Fruit fly (Drosophila melanogaster) whole organism, embryonic: ENCODE results near the gene Tep1.
A peak's percentile ranks its signal among the peaks of the same experiment; 100 is the strongest.

Experiments
- Abd-B ChIP-seq: fragments of 200-800 bp; sonication (Bioruptor generic); optimal IDR thresholded peaks from 2 replicates; lab custom pipeline; 2018; ENCODE audit warnings: missing biosample characterization, mild to moderate bottlenecking, missing genetic modification characterization, moderate library complexity
- Ada2b ChIP-seq: fragments of 200-800 bp; sonication (Bioruptor generic); IDR thresholded peaks from 2 replicates; pipeline ENCODE4 v1.3.6; 2022; ENCODE audit warnings: missing biosample characterization, missing genetic modification characterization
- Aef1 ChIP-seq: fragments of 200-800 bp; sonication (Bioruptor generic); IDR thresholded peaks from 3 replicates; pipeline ENCODE4 v1.3.6; 2022; ENCODE audit warnings: missing biosample characterization, missing genetic modification characterization
- Atf-2 ChIP-seq: fragments of 200-800 bp; sonication (Bioruptor generic); optimal IDR thresholded peaks from 2 replicates; lab custom pipeline; 2016; ENCODE audit warnings: missing biosample characterization, missing genetic modification characterization
- Atf3 ChIP-seq: fragments of 200-800 bp; sonication (Bioruptor generic); optimal IDR thresholded peaks from 3 replicates; lab custom pipeline; 2016; ENCODE audit warnings: missing biosample characterization, missing genetic modification characterization
- B-H1 ChIP-seq: fragments of 200-800 bp; sonication (Bioruptor generic); IDR thresholded peaks from 3 replicates; pipeline ENCODE4 v1.3.6; 2022; ENCODE audit warnings: missing biosample characterization, missing genetic modification characterization
- CG10543 ChIP-seq: fragments of 200-800 bp; sonication (Bioruptor generic); optimal IDR thresholded peaks from 3 replicates; lab custom pipeline; 2017; ENCODE audit warnings: missing biosample characterization, mild to moderate bottlenecking, missing genetic modification characterization, moderate library complexity
- CG13123 ChIP-seq: fragments of 200-800 bp; sonication (Bioruptor generic); optimal IDR thresholded peaks from 2 replicates; lab custom pipeline; 2016; ENCODE audit warnings: missing biosample characterization, missing genetic modification characterization
- CG17328 ChIP-seq: fragments of 200-800 bp; sonication (Bioruptor generic); IDR thresholded peaks from 2 replicates; pipeline ENCODE4 v1.3.6; 2022; ENCODE audit warnings: missing biosample characterization, missing genetic modification characterization
- CG17802 ChIP-seq: fragments of 200-800 bp; sonication (Bioruptor generic); optimal IDR thresholded peaks from 2 replicates; lab custom pipeline; 2018; ENCODE audit warnings: missing biosample characterization, mild to moderate bottlenecking, missing genetic modification characterization, moderate library complexity
- CG17829 ChIP-seq: fragments of 200-800 bp; optimal IDR thresholded peaks from 2 replicates; lab custom pipeline; 2019; ENCODE audit warnings: missing biosample characterization, mild to moderate bottlenecking, missing genetic modification characterization, moderate library complexity
- CG2116 ChIP-seq: fragments of 200-800 bp; sonication (Bioruptor generic); optimal IDR thresholded peaks from 3 replicates; lab custom pipeline; 2018; ENCODE audit warnings: missing biosample characterization, mild to moderate bottlenecking, missing genetic modification characterization
- CG2202 ChIP-seq: fragments of 200-800 bp; sonication (Bioruptor generic); optimal IDR thresholded peaks from 2 replicates; lab custom pipeline; 2018; ENCODE audit warnings: missing biosample characterization, mild to moderate bottlenecking, missing genetic modification characterization
- CG31224 ChIP-seq: fragments of 200-800 bp; sonication (Bioruptor generic); IDR thresholded peaks from 2 replicates; pipeline ENCODE4 v1.3.6; 2022; ENCODE audit warnings: missing biosample characterization, missing genetic modification characterization
- CG31388 ChIP-seq: fragments of 200-800 bp; sonication (Bioruptor generic); optimal IDR thresholded peaks from 2 replicates; lab custom pipeline; 2016; ENCODE audit warnings: missing biosample characterization, missing genetic modification characterization
- CG31441 ChIP-seq: fragments of 200-800 bp; sonication (Bioruptor generic); IDR thresholded peaks from 2 replicates; pipeline ENCODE4 v1.3.6; 2022; ENCODE audit warnings: missing biosample characterization, missing genetic modification characterization
- CG33557 ChIP-seq: fragments of 200-800 bp; sonication (Bioruptor generic); optimal IDR thresholded peaks from 2 replicates; lab custom pipeline; 2019; ENCODE audit warnings: missing biosample characterization, mild to moderate bottlenecking, missing genetic modification characterization, moderate library complexity
- CG3407 ChIP-seq: fragments of 200-800 bp; sonication (Bioruptor generic); optimal IDR thresholded peaks from 2 replicates; lab custom pipeline; 2018; ENCODE audit warnings: missing biosample characterization, mild to moderate bottlenecking, missing genetic modification characterization
- CG4282 ChIP-seq: fragments of 200-800 bp; sonication (Bioruptor generic); optimal IDR thresholded peaks from 2 replicates; lab custom pipeline; 2016; ENCODE audit warnings: missing biosample characterization, missing genetic modification characterization
- CG4820 ChIP-seq: fragments of 200-800 bp; sonication (Bioruptor generic); optimal IDR thresholded peaks from 3 replicates; lab custom pipeline; 2016; ENCODE audit warnings: missing biosample characterization, missing genetic modification characterization
- CG5953 ChIP-seq: fragments of 200-800 bp; sonication (Bioruptor generic); IDR thresholded peaks from 2 replicates; pipeline ENCODE4 v1.3.6; 2022; ENCODE audit warnings: missing biosample characterization, missing genetic modification characterization
- CG6683 ChIP-seq: fragments of 200-800 bp; sonication (Bioruptor generic); optimal IDR thresholded peaks from 2 replicates; lab custom pipeline; 2017; ENCODE audit warnings: missing biosample characterization, mild to moderate bottlenecking, missing genetic modification characterization, missing genetic modification reagents
- CG6854 ChIP-seq: fragments of 200-800 bp; sonication (Bioruptor generic); optimal IDR thresholded peaks from 3 replicates; lab custom pipeline; 2017; ENCODE audit warnings: missing biosample characterization, mild to moderate bottlenecking, missing genetic modification characterization
- CG7987 ChIP-seq: fragments of 200-800 bp; sonication (Bioruptor generic); optimal IDR thresholded peaks from 2 replicates; lab custom pipeline; 2018; ENCODE audit warnings: missing biosample characterization, mild to moderate bottlenecking, missing genetic modification characterization, moderate library complexity
- CG8924 ChIP-seq: fragments of 200-800 bp; optimal IDR thresholded peaks from 3 replicates; lab custom pipeline; 2019; ENCODE audit warnings: missing biosample characterization, mild to moderate bottlenecking, missing genetic modification characterization, moderate library complexity
- NfI ChIP-seq: fragments of 200-800 bp; sonication (Bioruptor generic); optimal IDR thresholded peaks from 3 replicates; lab custom pipeline; 2018; ENCODE audit warnings: missing biosample characterization, mild to moderate bottlenecking, missing genetic modification characterization, moderate library complexity
- Six4 ChIP-seq: fragments of 200-800 bp; sonication (Bioruptor generic); optimal IDR thresholded peaks from 2 replicates; lab custom pipeline; 2016; ENCODE audit warnings: missing biosample characterization, missing genetic modification characterization
- Stat92E ChIP-seq, 3 experiments: fragments of >200 bp in 2 of 3; fragments of 200-800 bp in 1 of 3; sonication (Bioruptor generic) in 1 of 3; optimal IDR thresholded peaks; 2 replicates each; lab custom pipeline; 2017 to 2019; ENCODE audit warnings: missing biosample characterization in 3 of 3, missing genetic modification characterization in 3 of 3, mild to moderate bottlenecking in 1 of 3, moderate library complexity in 1 of 3
- Usf ChIP-seq: fragments of 200-800 bp; sonication (Bioruptor generic); optimal IDR thresholded peaks from 2 replicates; lab custom pipeline; 2017; ENCODE audit warnings: missing genotype, missing biosample characterization, missing genetic modification characterization
- cad ChIP-seq: fragments of >200 bp; optimal IDR thresholded peaks from 2 replicates; lab custom pipeline; 2017; ENCODE audit warnings: missing biosample characterization, missing genetic modification characterization
- chinmo ChIP-seq: fragments of 200-800 bp; sonication (Bioruptor generic); IDR thresholded peaks from 4 replicates; pipeline ENCODE4 v1.3.6; 2022; ENCODE audit warnings: missing biosample characterization, missing genetic modification characterization; ENCODE audit not compliant: partially characterized antibody
- chn ChIP-seq: fragments of 200-800 bp; sonication (Bioruptor generic); optimal IDR thresholded peaks from 2 replicates; lab custom pipeline; 2016; ENCODE audit warnings: missing biosample characterization, missing genetic modification characterization
- corto ChIP-seq: fragments of 200-800 bp; sonication (Bioruptor generic); optimal IDR thresholded peaks from 2 replicates; lab custom pipeline; 2016; ENCODE audit warnings: missing biosample characterization, mild to moderate bottlenecking, missing genetic modification characterization, moderate library complexity
- crol ChIP-seq: fragments of 200-800 bp; sonication (Bioruptor generic); IDR thresholded peaks from 2 replicates; pipeline ENCODE4 v1.3.6; 2022; ENCODE audit warnings: missing biosample characterization, missing genetic modification characterization
- esg ChIP-seq: fragments of 200-800 bp; sonication (Bioruptor generic); conservative IDR thresholded peaks from 2 replicates; pipeline ENCODE4 v1.3.6; 2022; ENCODE audit warnings: missing biosample characterization, missing genetic modification characterization
- ewg ChIP-seq: fragments of 200-800 bp; sonication (Bioruptor generic); optimal IDR thresholded peaks from 3 replicates; lab custom pipeline; 2017; ENCODE audit warnings: mild to moderate bottlenecking, missing biosample characterization, missing genetic modification reagents, missing genetic modification characterization
- ftz-f1 ChIP-seq: fragments of 200-800 bp; sonication (Bioruptor generic); optimal IDR thresholded peaks from 2 replicates; lab custom pipeline; 2016; ENCODE audit warnings: missing biosample characterization, missing genetic modification characterization
- gem ChIP-seq: fragments of 200-800 bp; sonication (Bioruptor generic); optimal IDR thresholded peaks from 2 replicates; lab custom pipeline; 2019; ENCODE audit warnings: missing biosample characterization, mild to moderate bottlenecking, missing genetic modification characterization, moderate library complexity
- gsb ChIP-seq: fragments of 200-800 bp; sonication (Bioruptor generic); IDR thresholded peaks from 2 replicates; pipeline ENCODE4 v1.3.6; 2022; ENCODE audit warnings: missing biosample characterization, missing genetic modification characterization
- h ChIP-seq: fragments of >200 bp; optimal IDR thresholded peaks from 2 replicates; lab custom pipeline; 2017
- hbn ChIP-seq: fragments of 200-800 bp; sonication (Bioruptor generic); IDR thresholded peaks from 2 replicates; pipeline ENCODE4 v1.3.6; 2022; ENCODE audit warnings: missing biosample characterization, missing genetic modification characterization; ENCODE audit not compliant: partially characterized antibody
- odd ChIP-seq: fragments of 200-800 bp; sonication (Bioruptor generic); optimal IDR thresholded peaks from 2 replicates; lab custom pipeline; 2017; ENCODE audit warnings: missing biosample characterization, mild to moderate bottlenecking, missing genetic modification characterization
- pum ChIP-seq: fragments of 200-800 bp; sonication (Bioruptor generic); optimal IDR thresholded peaks from 2 replicates; lab custom pipeline; 2016; ENCODE audit warnings: missing biosample characterization, missing genetic modification characterization
- run ChIP-seq: fragments of 200-800 bp; sonication (Bioruptor generic); optimal IDR thresholded peaks from 3 replicates; lab custom pipeline; 2018; ENCODE audit warnings: missing biosample characterization, mild to moderate bottlenecking, missing genetic modification characterization
- sisA ChIP-seq: fragments of 200-800 bp; sonication (Bioruptor generic); IDR thresholded peaks from 2 replicates; pipeline ENCODE4 v1.3.6; 2022; ENCODE audit warnings: missing biosample characterization, missing genetic modification characterization
- sob ChIP-seq: fragments of 200-800 bp; sonication (Bioruptor generic); IDR thresholded peaks from 2 replicates; pipeline ENCODE4 v1.3.6; 2022; ENCODE audit warnings: missing biosample characterization, missing genetic modification characterization
- tio ChIP-seq: fragments of 200-800 bp; sonication (Bioruptor generic); optimal IDR thresholded peaks from 2 replicates; lab custom pipeline; 2017; ENCODE audit warnings: missing biosample characterization, missing genetic modification characterization, inconsistent platforms

Tep1 gene

DNA sequence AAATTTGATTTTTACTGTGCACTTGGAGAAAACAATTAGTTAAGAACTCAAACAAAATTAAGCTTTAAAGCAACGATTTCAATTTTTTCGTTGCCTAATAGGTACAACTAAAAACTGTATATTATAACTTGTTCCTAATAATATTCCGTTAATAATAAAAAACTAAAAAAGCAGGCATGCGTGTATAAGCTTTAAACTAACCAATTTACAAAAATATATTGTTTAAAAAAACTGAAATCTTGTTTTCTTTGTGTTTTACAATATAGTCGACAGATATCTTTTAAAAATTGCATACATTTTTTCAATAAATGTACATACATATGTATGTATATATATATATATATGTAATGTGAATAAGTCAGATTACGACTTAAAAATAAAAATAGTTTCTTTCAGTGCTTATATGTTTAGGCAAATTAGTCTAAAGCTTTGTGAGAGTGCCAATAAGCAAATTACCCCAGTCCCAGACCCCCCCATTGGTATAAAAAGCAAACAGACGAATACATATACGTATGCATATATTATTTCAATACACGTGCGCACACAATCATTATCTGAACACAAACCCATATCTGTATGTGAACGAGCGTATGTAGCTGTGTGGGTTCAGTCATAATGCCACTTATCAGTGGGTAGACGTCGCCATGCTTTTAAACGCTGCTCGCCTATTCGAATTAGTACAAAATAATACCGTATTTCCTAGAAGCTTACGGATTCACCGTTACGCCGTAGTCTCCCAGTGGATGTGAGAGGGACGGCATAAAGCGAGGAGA lies 19.5 kb upstream of the Tep1 start (continued):
- TF ChIP-seq CG13123: no peak
- TF ChIP-seq NfI (GFP tag; lab: Kevin White, UChicago): peak; percentile 58
- peak; percentile 66 for TF ChIP-seq run (tag; lab: Kevin White, UChicago)
- peak; percentile 42 for TF ChIP-seq esg (GFP tag; lab: Robert Waterston, UW)
- TF ChIP-seq CG10543 (GFP tag; lab: Kevin White, UChicago): peak; percentile 94
- TF ChIP-seq cad (GFP tag; lab: Kevin White, UChicago): no peak
- peak; percentile 42 for TF ChIP-seq CG3407 (GFP tag; lab: Kevin White, UChicago)
- no peak for TF ChIP-seq CG5953
- TF ChIP-seq CG17829 (tag; lab: Kevin White, UChicago): peak; percentile 81
- 0 out of 2 replicates have a peak, but pooled peaks have one; percentile 39 for TF ChIP-seq gsb (GFP tag; lab: Robert Waterston, UW)
- TF ChIP-seq CG31388 (GFP tag; lab: Kevin White, UChicago): no peak
- TF ChIP-seq tio (GFP tag; lab: Kevin White, UChicago): peak; percentile 57
- TF ChIP-seq gem (tag; lab: Kevin White, UChicago): peak; percentile 94
- no peak for TF ChIP-seq sob
- peak; percentile 82 for TF ChIP-seq CG7987 (GFP tag; lab: Kevin White, UChicago)
- 0 out of 2 replicates have a peak, but pooled peaks have one; percentile 13 for TF ChIP-seq Ada2b (GFP tag; lab: Robert Waterston, UW)
- TF ChIP-seq CG2202 (tag; lab: Kevin White, UChicago): peak; percentile 42
- TF ChIP-seq chn: no peak
- peak; percentile 55 for TF ChIP-seq CG6854 (GFP tag; lab: Kevin White, UChicago)
- TF ChIP-seq crol (GFP tag; lab: Robert Waterston, UW): peak; percentile 66
- TF ChIP-seq Usf (GFP tag; lab: Kevin White, UChicago): peak; percentile 64
- peak; percentile 54; the same call in 2 of the 3 replicates for TF ChIP-seq B-H1 (GFP tag; lab: Robert Waterston, UW)
- TF ChIP-seq ftz-f1 (GFP tag; lab: Kevin White, UChicago): peak; percentile 93
- TF ChIP-seq Abd-B (GFP tag; lab: Kevin White, UChicago): peak; percentile 73
- TF ChIP-seq CG17802 (tag; lab: Kevin White, UChicago): no peak
- no peak for TF ChIP-seq Stat92E (GFP tag; optimal IDR thresholded peaks at IDR 0.05; lab: Kevin White, UChicago)
- peak; percentile 64 for TF ChIP-seq odd (GFP tag; lab: Kevin White, UChicago)
- peak; percentile 20 for TF ChIP-seq CG2116
- TF ChIP-seq, all 482 proteins: peak for 251

DNA sequence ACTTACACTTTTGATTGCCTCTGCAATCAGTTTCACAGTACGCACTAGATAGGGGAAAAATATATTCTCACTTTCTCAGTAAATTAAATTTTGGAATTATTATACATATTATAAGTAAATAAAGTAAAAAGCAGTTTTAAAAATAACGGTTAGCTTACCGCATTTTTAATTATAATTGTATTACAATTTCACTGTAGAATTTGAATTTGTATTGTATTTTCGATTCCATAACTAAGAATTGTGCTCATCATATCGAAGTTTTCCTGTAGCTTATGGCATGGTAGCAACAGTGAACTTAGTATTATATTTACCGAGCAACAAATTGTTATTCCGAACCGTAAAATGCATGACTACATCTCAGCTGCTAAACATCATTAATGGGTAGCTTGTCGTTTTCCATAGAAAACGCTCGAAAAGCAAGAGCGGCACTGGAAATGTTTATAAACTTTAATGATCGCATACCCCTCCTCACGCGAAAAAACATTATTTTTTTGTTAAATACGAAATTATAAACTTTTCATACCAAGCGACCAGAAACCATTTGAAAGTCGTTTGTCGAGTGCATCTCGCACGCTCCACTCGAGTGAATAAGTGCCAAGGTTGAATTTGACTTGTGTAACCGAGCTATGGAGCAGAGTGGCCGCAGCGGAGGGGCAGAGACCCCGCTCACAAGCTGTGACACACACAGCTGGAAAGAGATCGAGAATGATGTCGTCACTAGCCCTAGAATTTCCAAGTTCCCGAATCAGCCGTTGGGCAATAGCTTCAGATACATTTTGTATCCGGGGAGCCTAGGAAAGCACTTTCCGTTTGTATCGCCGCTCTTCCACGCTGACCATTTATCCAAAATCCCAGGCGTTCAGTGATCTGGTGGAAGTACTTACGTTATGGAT lies 18.6 kb upstream of the Tep1 start:
- TF ChIP-seq CG6683 (peak; percentile 85), Atf-2 (GFP tag; lab: Kevin White, UChicago) (no peak), CG17328 (GFP tag; lab: Robert Waterston, UW) (peak; percentile 95), h (lab: Kevin White, UChicago) (no peak), CG4820 (GFP tag; lab: Kevin White, UChicago) (peak; percentile 76), CG7987 (GFP tag; lab: Kevin White, UChicago) (peak; percentile 92), Six4 (peak; percentile 87), Aef1 (GFP tag; lab: Robert Waterston, UW) (peak; percentile 88), ewg (GFP tag; lab: Kevin White, UChicago) (peak; percentile 86), sisA (peak; percentile 84), CG33557 (GFP tag; lab: Kevin White, UChicago) (peak; percentile 82), Atf3 (GFP tag; lab: Kevin White, UChicago) (no peak), CG31441 (GFP tag; lab: Robert Waterston, UW) (peak; percentile 91), hbn (GFP tag; lab: Robert Waterston, UW) (no peak), chinmo (GFP tag; lab: Robert Waterston, UW) (peak; percentile 100), corto (peak; percentile 2), CG31224 (GFP tag; lab: Robert Waterston, UW) (peak; percentile 94), CG4282 (GFP tag; lab: Kevin White, UChicago) (no peak), pum (GFP tag; lab: Kevin White, UChicago) (peak; percentile 28), CG8924 (peak; percentile 97)
